Comparison of ENCODE assay signal across 4 worm cellular contexts in genomic region chrX:16733411-16733810, ce11.
A peak's percentile ranks its signal among the peaks of the same experiment; 100 is the strongest.
TF ChIP-seq lines count a peak whose summit lies in the region.

No protein-coding gene starts in this region.

TF ChIP-seq in whole organism, L1 larva, 84 proteins besides CTCF, POLR2A, EP300 and RAD21:
- no peak for TF ChIP-seq nhr-20 (tag; optimal IDR thresholded peaks at IDR 0.05; lab: Kevin White, UChicago)
- no peak for TF ChIP-seq fos-1 (tag; optimal IDR thresholded peaks at IDR 0.05; lab: Kevin White, UChicago)
- TF ChIP-seq irx-1 (tag; optimal IDR thresholded peaks at IDR 0.05; lab: Kevin White, UChicago): no peak
- TF ChIP-seq Y116A8C.19 (tag; optimal IDR thresholded peaks at IDR 0.05; lab: Kevin White, UChicago; ENCODE audit: borderline replicate concordance): no peak
- no peak for TF ChIP-seq nhr-47 (tag; optimal IDR thresholded peaks at IDR 0.05; lab: Kevin White, UChicago)
- TF ChIP-seq ceh-88 (GFP tag; IDR thresholded peaks at IDR 0.05; lab: Robert Waterston, UW): no peak
- no peak for TF ChIP-seq unc-86 (tag; optimal IDR thresholded peaks at IDR 0.05; lab: Kevin White, UChicago)
- TF ChIP-seq nhr-19 (GFP tag; conservative IDR thresholded peaks at IDR 0.05; lab: Robert Waterston, UW): no peak
- no peak for TF ChIP-seq isw-1 (GFP tag; IDR thresholded peaks at IDR 0.05; lab: Robert Waterston, UW)
- no peak for TF ChIP-seq fkh-10 (GFP tag; optimal IDR thresholded peaks at IDR 0.05; lab: Kevin White, UChicago)
- no peak for TF ChIP-seq aly-2 (tag; optimal IDR thresholded peaks at IDR 0.05; lab: Kevin White, UChicago)
- no peak for TF ChIP-seq nhr-76 (tag; optimal IDR thresholded peaks at IDR 0.05; lab: Kevin White, UChicago)
- TF ChIP-seq xbp-1 (tag; optimal IDR thresholded peaks at IDR 0.05; lab: Kevin White, UChicago): no peak
- no peak for TF ChIP-seq nhr-84 (tag; optimal IDR thresholded peaks at IDR 0.05; lab: Kevin White, UChicago)
- TF ChIP-seq lin-14 (GFP tag; optimal IDR thresholded peaks at IDR 0.05; lab: Kevin White, UChicago): peak; percentile 45
- TF ChIP-seq nhr-77 (tag; optimal IDR thresholded peaks at IDR 0.05; lab: Kevin White, UChicago): peak; percentile 17

TF ChIP-seq in whole organism, L2 larva, 48 proteins besides CTCF, POLR2A, EP300 and RAD21:
- TF ChIP-seq nhr-129 (tag; optimal IDR thresholded peaks at IDR 0.05; lab: Kevin White, UChicago) (peak; percentile 27), lin-11 (tag; optimal IDR thresholded peaks at IDR 0.05; lab: Kevin White, UChicago) (no peak), C34F6.9 (tag; optimal IDR thresholded peaks at IDR 0.05; lab: Kevin White, UChicago) (no peak), aly-2 (tag; optimal IDR thresholded peaks at IDR 0.05; lab: Kevin White, UChicago) (no peak), F13H6.1 (tag; optimal IDR thresholded peaks at IDR 0.05; lab: Kevin White, UChicago) (peak; percentile 19), lin-39 (tag; optimal IDR thresholded peaks at IDR 0.05; lab: Kevin White, UChicago) (no peak), ceh-82 (tag; optimal IDR thresholded peaks at IDR 0.05; lab: Kevin White, UChicago) (no peak), lin-13 (GFP tag; optimal IDR thresholded peaks at IDR 0.05; lab: Kevin White, UChicago) (no peak)

TF ChIP-seq in whole organism, L3 larva, 47 proteins besides CTCF, POLR2A, EP300 and RAD21:
- no peak for TF ChIP-seq zag-1 (tag; optimal IDR thresholded peaks at IDR 0.05; lab: Kevin White, UChicago)
- no peak for TF ChIP-seq ztf-4 (tag; optimal IDR thresholded peaks at IDR 0.05; lab: Kevin White, UChicago)
- no peak for TF ChIP-seq elt-2 (tag; optimal IDR thresholded peaks at IDR 0.05; lab: Kevin White, UChicago)
- TF ChIP-seq pha-4 (tag; optimal IDR thresholded peaks at IDR 0.05; lab: Kevin White, UChicago): peak; percentile 83

TF ChIP-seq in whole organism, L4 larva, 104 proteins besides CTCF, POLR2A, EP300 and RAD21:
- TF ChIP-seq pha-4 (GFP tag; IDR thresholded peaks at IDR 0.05; lab: Robert Waterston, UW) (no peak), pha-4 (tag; optimal IDR thresholded peaks at IDR 0.05; lab: Kevin White, UChicago) (peak; percentile 70), set-16 (GFP tag; IDR thresholded peaks at IDR 0.05; lab: Robert Waterston, UW) (no peak), ceh-82 (tag; optimal IDR thresholded peaks at IDR 0.05; lab: Kevin White, UChicago) (no peak), unc-62 (GFP tag; optimal IDR thresholded peaks at IDR 0.05 in 1 of 2; lab: Kevin White, UChicago) (peak in 1 of 2 experiments; percentile 84), unc-62 (tag; optimal IDR thresholded peaks at IDR 0.05; lab: Kevin White, UChicago) (no peak), ceh-28 (tag; optimal IDR thresholded peaks at IDR 0.05; lab: Kevin White, UChicago) (peak; percentile 22), duxl-1 (tag; optimal IDR thresholded peaks at IDR 0.05; lab: Kevin White, UChicago; ENCODE audit: poor library complexity) (no peak)

Comparison
In these comparisons a context has a peak if more than half of its experiments do, and no peak if none do; other contexts are left out.
1. Of the 29 proteins assayed by ChIP-seq in both whole organism, L4 larva and whole organism, L1 larva: peak only in whole organism, L4 larva: none; only in whole organism, L1 larva: nhr-77; in both: none; in neither: 27; mixed calls (peak in some experiments, not most) for 1.